Worm (Caenorhabditis elegans) whole organism, early embryonic: Measurements from ENCODE around the gene Y22D7AL.15.

Experiments used
- B0310.2 ChIP-seq: sonication (generic microtip); optimal IDR thresholded peaks from 2 replicates; lab custom pipeline; 2016; ENCODE audit warnings: mild to moderate bottlenecking, missing genetic modification characterization, missing compliant biosample characterization
- aly-1 ChIP-seq: sonication (generic microtip); optimal IDR thresholded peaks from 2 replicates; lab custom pipeline; 2016; ENCODE audit warnings: missing genetic modification characterization, missing compliant biosample characterization
- ama-1 ChIP-seq: fragments of 150-350 bp; optimal IDR thresholded peaks from 2 replicates; lab custom pipeline; 2014
- ceh-36 ChIP-seq: sonication (generic microtip); optimal IDR thresholded peaks from 2 replicates; lab custom pipeline; 2016; ENCODE audit warnings: missing genetic modification characterization, inconsistent platforms, missing compliant biosample characterization
- ets-7 ChIP-seq: sonication (generic microtip); optimal IDR thresholded peaks from 2 replicates; lab custom pipeline; 2016; ENCODE audit warnings: missing genotype, missing genetic modification characterization, missing compliant biosample characterization
- hmg-4 ChIP-seq: fragments of 200-800 bp; sonication (Bioruptor generic); optimal IDR thresholded peaks from 2 replicates; lab custom pipeline; 2018; ENCODE audit warnings: mild to moderate bottlenecking, missing genetic modification characterization, missing compliant biosample characterization
- pes-1 ChIP-seq: fragments of 200-800 bp; sonication (Bioruptor generic); IDR thresholded peaks from 2 replicates; pipeline ENCODE4 v1.3.6; 2022; ENCODE audit warnings: missing genetic modification reagents, missing genetic modification characterization, missing compliant biosample characterization
- sea-1 ChIP-seq: fragments of 200-800 bp; sonication (Bioruptor generic); conservative IDR thresholded peaks from 2 replicates; pipeline ENCODE4 v1.3.6; 2022; ENCODE audit warnings: missing genetic modification characterization, missing compliant biosample characterization
- tbx-11 ChIP-seq: fragments of 200-800 bp; sonication (Bioruptor generic); IDR thresholded peaks from 2 replicates; pipeline ENCODE4 v1.3.6; 2022; ENCODE audit warnings: missing genetic modification characterization, missing compliant biosample characterization
- tbx-37 ChIP-seq: fragments of 200-800 bp; sonication (Bioruptor generic); conservative IDR thresholded peaks from 2 replicates; pipeline ENCODE4 v1.3.6; 2022; ENCODE audit warnings: missing genetic modification reagents, missing genetic modification characterization, missing compliant biosample characterization

DNA sequence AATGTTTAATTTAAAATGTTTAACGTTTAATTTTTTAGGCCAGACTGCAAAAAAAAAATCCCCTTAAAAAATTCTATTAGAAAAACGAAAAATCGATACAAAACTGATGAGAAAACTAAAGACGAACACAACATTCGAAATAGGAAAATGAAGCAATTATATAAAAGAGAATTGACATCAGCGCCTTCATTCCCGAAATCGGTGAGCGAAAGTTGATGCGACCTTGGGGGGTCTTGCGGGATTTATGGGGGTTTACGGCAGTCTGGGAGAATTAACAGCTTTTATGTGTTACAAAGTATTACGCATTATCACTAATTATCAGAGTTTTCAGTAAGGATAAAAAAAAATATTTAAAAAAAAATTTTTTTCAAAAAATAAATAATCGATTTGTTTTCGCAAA, 45.3 kb downstream of the Y22D7AL.15 start:
- no peak for TF ChIP-seq tbx-11
- no peak for TF ChIP-seq ama-1
- TF ChIP-seq ceh-36 (tag; lab: Kevin White, UChicago), result no peak
- TF ChIP-seq tbx-37 (GFP tag; lab: Robert Waterston, UW), result no peak
- no peak for TF ChIP-seq hmg-4
- no peak for TF ChIP-seq B0310.2 (tag; lab: Kevin White, UChicago)
- no peak for TF ChIP-seq pes-1
- TF ChIP-seq ets-7 (tag; lab: Kevin White, UChicago), result no peak
- TF ChIP-seq aly-1, result no peak
- TF ChIP-seq sea-1 (GFP tag; lab: Robert Waterston, UW), result no peak
